Worm (Caenorhabditis elegans) whole organism, dauer: ENCODE results near the gene tyra-3.

ENCODE experiments used
- unc-62 ChIP-seq: sonication (generic microtip); optimal IDR thresholded peaks from 2 replicates; lab custom pipeline; 2017; ENCODE audit warnings: missing biosample characterization, missing genetic modification reagents, missing genetic modification characterization

tyra-3 gene

ce11 chrX:4986354-4986753 lies 38.5 kb downstream of the tyra-3 start:
- TF ChIP-seq unc-62 (GFP tag; lab: Kevin White, UChicago), result no peak

ce11 chrX:4987617-4988016 lies 39.8 kb downstream of the tyra-3 start:
- TF ChIP-seq unc-62 (GFP tag; lab: Kevin White, UChicago), result no peak

ce11 chrX:4992523-4992922 lies 44.7 kb downstream of the tyra-3 start:
- TF ChIP-seq unc-62 (GFP tag; lab: Kevin White, UChicago), result no peak

ce11 chrX:4997548-4998087 lies 49.8 kb downstream of the tyra-3 start, which contains the start of gene ZC8.6:
Gene ZC8.6, minus strand, starts transcription at chrX:4997598.
- no peak for TF ChIP-seq unc-62 (GFP tag; lab: Kevin White, UChicago)

ce11 chrX:4998875-4999274 lies 51.0 kb downstream of the tyra-3 start, which contains the start of gene set-30:
Gene set-30, plus strand, starts transcription at chrX:4999270.
- no peak for TF ChIP-seq unc-62 (GFP tag; lab: Kevin White, UChicago)

- TF ChIP-seq unc-62 (GFP tag; lab: Kevin White, UChicago), result no peak
Measured at ce11 chrX:5004940-5005339, 57.1 kb downstream of the tyra-3 start, which contains the start of gene hsd-2. Gene hsd-2, plus strand, starts transcription at chrX:5005240.
